Fruit fly (Drosophila melanogaster) whole organism, embryonic: Measurements from ENCODE around the gene wrm2.

Experiments
- Antp ChIP-seq: fragments of 200-800 bp; sonication (Bioruptor generic); optimal IDR thresholded peaks from 3 replicates; lab custom pipeline; 2016; ENCODE audit warnings: missing biosample characterization, missing genetic modification characterization
- Awh ChIP-seq: fragments of 200-800 bp; sonication (Bioruptor generic); IDR thresholded peaks from 2 replicates; pipeline ENCODE4, ENCODE4 v1.3.6; 2022; ENCODE audit warnings: missing biosample characterization, missing genetic modification characterization
- BEAF-32 ChIP-seq: fragments of 200-800 bp; sonication (Bioruptor generic); optimal IDR thresholded peaks from 3 replicates; lab custom pipeline; 2017; ENCODE audit warnings: missing biosample characterization, missing genetic modification characterization, mild to moderate bottlenecking, moderate library complexity, missing genetic modification reagents
- CG10267 ChIP-seq: fragments of 200-800 bp; sonication (Bioruptor generic); optimal IDR thresholded peaks from 2 replicates; lab custom pipeline; 2018; ENCODE audit warnings: missing biosample characterization, mild to moderate bottlenecking, missing genetic modification characterization, moderate library complexity
- CG10543 ChIP-seq: fragments of 200-800 bp; sonication (Bioruptor generic); optimal IDR thresholded peaks from 3 replicates; lab custom pipeline; 2017; ENCODE audit warnings: missing biosample characterization, mild to moderate bottlenecking, missing genetic modification characterization, moderate library complexity
- CG11247 ChIP-seq: fragments of 200-800 bp; sonication (Bioruptor generic); IDR thresholded peaks from 2 replicates; pipeline ENCODE4 v1.3.6; 2022; ENCODE audit warnings: missing biosample characterization, missing genetic modification characterization
- CG12071 ChIP-seq: fragments of 200-800 bp; sonication (Bioruptor generic); optimal IDR thresholded peaks from 3 replicates; lab custom pipeline; 2018; ENCODE audit warnings: missing biosample characterization, mild to moderate bottlenecking, missing genetic modification characterization
- CG13296 ChIP-seq: fragments of 200-800 bp; sonication (Bioruptor generic); optimal IDR thresholded peaks from 3 replicates; lab custom pipeline; 2018; ENCODE audit warnings: missing biosample characterization, mild to moderate bottlenecking, missing genetic modification characterization
- CG14710 ChIP-seq: fragments of 200-800 bp; sonication (Bioruptor generic); optimal IDR thresholded peaks from 3 replicates; lab custom pipeline; 2019; ENCODE audit warnings: missing biosample characterization, mild to moderate bottlenecking, missing genetic modification characterization, moderate library complexity
- CG1529 ChIP-seq: fragments of 200-800 bp; sonication (Bioruptor generic); optimal IDR thresholded peaks from 3 replicates; lab custom pipeline; 2018; ENCODE audit warnings: missing biosample characterization, missing genetic modification characterization
- CG17829 ChIP-seq: fragments of 200-800 bp; optimal IDR thresholded peaks from 2 replicates; lab custom pipeline; 2019; ENCODE audit warnings: missing biosample characterization, mild to moderate bottlenecking, missing genetic modification characterization, moderate library complexity
- CG3726 ChIP-seq: fragments of 200-800 bp; sonication (Bioruptor generic); IDR thresholded peaks from 3 replicates; pipeline ENCODE4, ENCODE4 v1.3.6; 2022; ENCODE audit warnings: missing biosample characterization, missing genetic modification characterization
- CG3995 ChIP-seq: fragments of 200-800 bp; sonication (Bioruptor generic); optimal IDR thresholded peaks from 3 replicates; lab custom pipeline; 2016; ENCODE audit warnings: missing biosample characterization, missing genetic modification characterization
- CG4707 ChIP-seq: fragments of 200-800 bp; sonication (Bioruptor generic); optimal IDR thresholded peaks from 2 replicates; lab custom pipeline; 2018; ENCODE audit warnings: missing biosample characterization, mild to moderate bottlenecking, missing genetic modification characterization, moderate library complexity
- CG4730 ChIP-seq: fragments of 200-800 bp; sonication (Bioruptor generic); IDR thresholded peaks from 2 replicates; pipeline ENCODE4 v1.3.6; 2022; ENCODE audit warnings: missing biosample characterization, missing genetic modification characterization
- CG8765 ChIP-seq: fragments of 200-800 bp; sonication (Bioruptor generic); IDR thresholded peaks from 2 replicates; pipeline ENCODE4 v1.3.6; 2022; ENCODE audit warnings: missing biosample characterization, missing genetic modification characterization
- CG8944 ChIP-seq: fragments of 200-800 bp; sonication (Bioruptor generic); optimal IDR thresholded peaks from 3 replicates; lab custom pipeline; 2016; ENCODE audit warnings: missing biosample characterization, missing genetic modification characterization
- CG9437 ChIP-seq: fragments of 200-800 bp; sonication (Bioruptor generic); optimal IDR thresholded peaks from 2 replicates; lab custom pipeline; 2018; ENCODE audit warnings: missing biosample characterization, mild to moderate bottlenecking, missing genetic modification characterization
- CG9932 ChIP-seq: fragments of 200-800 bp; sonication (Bioruptor generic); IDR thresholded peaks from 2 replicates; pipeline ENCODE4 v1.3.6; 2022; ENCODE audit warnings: missing biosample characterization, missing genetic modification characterization
- D19A ChIP-seq: fragments of 200-800 bp; optimal IDR thresholded peaks from 3 replicates; lab custom pipeline; 2019; ENCODE audit warnings: missing biosample characterization, mild to moderate bottlenecking, missing genetic modification characterization, moderate library complexity
- Deaf1 ChIP-seq: fragments of 200-800 bp; optimal IDR thresholded peaks from 3 replicates; lab custom pipeline; 2019; ENCODE audit warnings: missing biosample characterization, mild to moderate bottlenecking, missing genetic modification characterization, moderate library complexity
- Drgx ChIP-seq: fragments of 200-800 bp; sonication (Bioruptor generic); IDR thresholded peaks from 2 replicates; pipeline ENCODE4 v1.3.6; 2022; ENCODE audit warnings: missing biosample characterization, missing genetic modification characterization
- Ets97D ChIP-seq: fragments of 200-800 bp; sonication (Bioruptor generic); optimal IDR thresholded peaks from 3 replicates; lab custom pipeline; 2016; ENCODE audit warnings: missing biosample characterization, missing genetic modification characterization
- Gsc ChIP-seq: fragments of 200-800 bp; sonication (Bioruptor generic); IDR thresholded peaks from 2 replicates; pipeline ENCODE4 v1.3.6; 2022; ENCODE audit warnings: missing biosample characterization, missing genetic modification characterization
- HLH4C ChIP-seq: fragments of 200-800 bp; sonication (Bioruptor generic); IDR thresholded peaks from 3 replicates; pipeline ENCODE4 v1.3.6; 2022; ENCODE audit warnings: missing biosample characterization, missing genetic modification characterization; ENCODE audit not compliant: partially characterized antibody
- MBD-R2 ChIP-seq: fragments of 200-800 bp; sonication (Bioruptor generic); IDR thresholded peaks from 2 replicates; pipeline ENCODE4 v1.3.6; 2022; ENCODE audit warnings: missing biosample characterization, missing genetic modification characterization
- NFAT ChIP-seq: fragments of 200-800 bp; sonication (Bioruptor generic); IDR thresholded peaks from 2 replicates; pipeline ENCODE4 v1.3.6; 2022; ENCODE audit warnings: missing biosample characterization, missing genetic modification characterization
- NfI ChIP-seq: fragments of 200-800 bp; sonication (Bioruptor generic); optimal IDR thresholded peaks from 3 replicates; lab custom pipeline; 2018; ENCODE audit warnings: missing biosample characterization, mild to moderate bottlenecking, missing genetic modification characterization, moderate library complexity
- Oli ChIP-seq: fragments of 200-800 bp; sonication (Bioruptor generic); optimal IDR thresholded peaks from 2 replicates; lab custom pipeline; 2018; ENCODE audit warnings: missing biosample characterization, mild to moderate bottlenecking, missing genetic modification characterization, moderate library complexity
- Sin3A ChIP-seq: fragments of >200 bp; optimal IDR thresholded peaks from 2 replicates; lab custom pipeline; 2018
- bbx ChIP-seq: fragments of 200-800 bp; sonication (Bioruptor generic); IDR thresholded peaks from 2 replicates; pipeline ENCODE4 v1.3.6; 2022; ENCODE audit warnings: missing biosample characterization, missing genetic modification characterization; ENCODE audit not compliant: partially characterized antibody
- br ChIP-seq: fragments of >200 bp; optimal IDR thresholded peaks from 2 replicates; lab custom pipeline; 2017
- ci ChIP-seq: fragments of 200-800 bp; sonication (Bioruptor generic); IDR thresholded peaks from 3 replicates; pipeline ENCODE4 v1.3.6; 2022; ENCODE audit warnings: missing biosample characterization, missing genetic modification characterization
- cwo ChIP-seq: fragments of 200-800 bp; sonication (Bioruptor generic); optimal IDR thresholded peaks from 3 replicates; lab custom pipeline; 2017; ENCODE audit warnings: missing biosample characterization, missing genetic modification characterization, mild to moderate bottlenecking, moderate library complexity, missing genetic modification reagents
- disco-r ChIP-seq: fragments of 200-800 bp; sonication (Bioruptor generic); optimal IDR thresholded peaks from 2 replicates; lab custom pipeline; 2016; ENCODE audit warnings: missing biosample characterization, missing genetic modification characterization
- dmrt11E ChIP-seq: fragments of 200-800 bp; sonication (Bioruptor generic); optimal IDR thresholded peaks from 3 replicates; lab custom pipeline; 2018; ENCODE audit warnings: missing biosample characterization, mild to moderate bottlenecking, missing genetic modification characterization, moderate library complexity
- exex ChIP-seq: fragments of 200-800 bp; sonication (Bioruptor generic); optimal IDR thresholded peaks from 4 replicates; lab custom pipeline; 2018; ENCODE audit warnings: missing biosample characterization, mild to moderate bottlenecking, missing genetic modification characterization, moderate library complexity
- grau ChIP-seq: fragments of 200-800 bp; optimal IDR thresholded peaks from 3 replicates; lab custom pipeline; 2019; ENCODE audit warnings: missing biosample characterization, mild to moderate bottlenecking, missing genetic modification characterization, moderate library complexity
- gsb ChIP-seq: fragments of 200-800 bp; sonication (Bioruptor generic); IDR thresholded peaks from 2 replicates; pipeline ENCODE4 v1.3.6; 2022; ENCODE audit warnings: missing biosample characterization, missing genetic modification characterization
- insv ChIP-seq, 2 experiments: fragments of 200-800 bp; sonication (Bioruptor generic); optimal IDR thresholded peaks; 3 replicates each; lab custom pipeline; 2016 to 2018; ENCODE audit warnings: missing biosample characterization in 2 of 2, missing genetic modification characterization in 2 of 2
- lmd ChIP-seq: fragments of 200-800 bp; sonication (Bioruptor generic); IDR thresholded peaks from 2 replicates; pipeline ENCODE4 v1.3.6; 2022; ENCODE audit warnings: missing biosample characterization, missing genetic modification characterization
- odd ChIP-seq: fragments of 200-800 bp; sonication (Bioruptor generic); optimal IDR thresholded peaks from 2 replicates; lab custom pipeline; 2017; ENCODE audit warnings: missing biosample characterization, mild to moderate bottlenecking, missing genetic modification characterization
- pan ChIP-seq, 4 experiments: fragments of >200 bp in 3 of 4; fragments of 200-800 bp in 1 of 4; sonication (Bioruptor generic) in 1 of 4; optimal IDR thresholded peaks in 3 of 4; IDR thresholded peaks in 1 of 4; 2 replicates each; pipeline versions ENCODE4 v1.3.6 to Lab custom; 2017 to 2022; ENCODE audit warnings: missing biosample characterization in 2 of 4, missing genetic modification characterization in 2 of 4, mixed read lengths in 1 of 4
- run ChIP-seq: fragments of 200-800 bp; sonication (Bioruptor generic); optimal IDR thresholded peaks from 3 replicates; lab custom pipeline; 2018; ENCODE audit warnings: missing biosample characterization, mild to moderate bottlenecking, missing genetic modification characterization
- salm ChIP-seq: fragments of 200-800 bp; sonication (Bioruptor generic); optimal IDR thresholded peaks from 2 replicates; lab custom pipeline; 2018; ENCODE audit warnings: missing biosample characterization, mild to moderate bottlenecking, missing genetic modification characterization
- sd ChIP-seq: fragments of 200-800 bp; sonication (Bioruptor generic); optimal IDR thresholded peaks from 3 replicates; lab custom pipeline; 2018; ENCODE audit warnings: missing biosample characterization, mild to moderate bottlenecking, missing genetic modification characterization, moderate library complexity
- sens-2 ChIP-seq: fragments of 200-800 bp; sonication (Bioruptor generic); IDR thresholded peaks from 2 replicates; pipeline ENCODE4 v1.3.6; 2022; ENCODE audit warnings: missing biosample characterization, missing genetic modification characterization
- sob ChIP-seq: fragments of 200-800 bp; sonication (Bioruptor generic); IDR thresholded peaks from 2 replicates; pipeline ENCODE4 v1.3.6; 2022; ENCODE audit warnings: missing biosample characterization, missing genetic modification characterization
- trh ChIP-seq: fragments of 200-800 bp; sonication (Bioruptor generic); optimal IDR thresholded peaks from 2 replicates; lab custom pipeline; 2016; ENCODE audit warnings: missing biosample characterization, missing genetic modification characterization
- vvl ChIP-seq: fragments of 200-800 bp; sonication (Bioruptor generic); IDR thresholded peaks from 2 replicates; pipeline ENCODE4 v1.3.6; 2022; ENCODE audit warnings: missing biosample characterization, missing genetic modification characterization
- wek ChIP-seq: fragments of 200-800 bp; sonication (Bioruptor generic); optimal IDR thresholded peaks from 3 replicates; lab custom pipeline; 2018; ENCODE audit warnings: missing biosample characterization, mild to moderate bottlenecking, missing genetic modification characterization, moderate library complexity
- zf30C ChIP-seq: fragments of 200-800 bp; sonication (Bioruptor generic); optimal IDR thresholded peaks from 3 replicates; lab custom pipeline; 2018; ENCODE audit warnings: missing biosample characterization, mild to moderate bottlenecking, missing genetic modification characterization

Gene wrm2

DNA sequence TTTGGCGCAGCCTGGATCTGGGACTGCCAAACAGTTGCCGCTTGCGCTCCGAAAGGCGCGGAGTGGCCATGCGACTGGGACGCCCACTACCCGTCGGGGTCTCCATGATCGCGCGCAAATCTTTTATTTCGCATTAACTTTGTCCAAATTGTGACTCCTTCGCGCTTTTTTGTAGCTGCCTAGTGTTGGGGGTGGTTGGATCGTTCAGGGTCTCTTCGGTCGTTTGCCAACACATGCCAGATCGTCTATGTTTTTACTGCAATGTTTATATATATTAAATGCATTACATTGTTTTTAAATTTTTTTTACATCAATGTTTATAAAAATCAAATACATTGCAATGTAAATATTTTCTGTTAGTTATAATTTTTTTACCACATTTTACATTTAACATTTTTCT, 3.8 kb upstream of the wrm2 start (continued):
- TF ChIP-seq Deaf1, result no peak
- TF ChIP-seq exex (tag; lab: Kevin White, UChicago), result no peak
- no peak for TF ChIP-seq Awh
- no peak for TF ChIP-seq CG4730
- no peak for TF ChIP-seq CG14710 (tag; lab: Kevin White, UChicago)
- TF ChIP-seq CG10267 (tag; lab: Kevin White, UChicago), result peak; percentile 88
- TF ChIP-seq CG11247 (GFP tag; lab: Robert Waterston, UW), result 0 out of 2 replicates have a peak, but pooled peaks have one; percentile 16
- TF ChIP-seq ci, result 0 out of 3 replicates have a peak, but pooled peaks have one; percentile 20
- no peak for TF ChIP-seq sens-2 (GFP tag; lab: Robert Waterston, UW)
- TF ChIP-seq Gsc, result no peak
- TF ChIP-seq lmd (GFP tag; lab: Robert Waterston, UW), result no peak
- TF ChIP-seq CG8765, result no peak
- TF ChIP-seq Oli (tag; lab: Kevin White, UChicago), result no peak
- TF ChIP-seq grau (tag; lab: Kevin White, UChicago), result no peak
- no peak for TF ChIP-seq CG1529 (GFP tag; lab: Kevin White, UChicago)
- TF ChIP-seq BEAF-32 (GFP tag; lab: Kevin White, UChicago), result no peak
- TF ChIP-seq trh (GFP tag; lab: Kevin White, UChicago), result no peak
- TF ChIP-seq CG9932, result peak; percentile 40; the same call in 1 of the 2 replicates
- TF ChIP-seq Ets97D, result no peak
- no peak for TF ChIP-seq sd (tag; lab: Kevin White, UChicago)
- no peak for TF ChIP-seq gsb (GFP tag; lab: Robert Waterston, UW)
- TF ChIP-seq insv (GFP tag; optimal IDR thresholded peaks at IDR 0.05; lab: Kevin White, UChicago), result no peak
- peak; percentile 27; the same call in 1 of the 2 replicates for TF ChIP-seq bbx (GFP tag; lab: Robert Waterston, UW)
- no peak for TF ChIP-seq CG13296
- TF ChIP-seq odd (GFP tag; lab: Kevin White, UChicago), result no peak
- TF ChIP-seq CG3726 (GFP tag; lab: Robert Waterston, UW), result no peak
- TF ChIP-seq NfI (GFP tag; lab: Kevin White, UChicago), result no peak
- TF ChIP-seq salm (tag; lab: Kevin White, UChicago), result no peak
- no peak for TF ChIP-seq CG8944 (GFP tag; lab: Kevin White, UChicago)
- no peak for TF ChIP-seq CG4707 (GFP tag; lab: Kevin White, UChicago)
- no peak for TF ChIP-seq CG12071 (GFP tag; lab: Kevin White, UChicago)
- TF ChIP-seq HLH4C (GFP tag; lab: Robert Waterston, UW), result no peak
- peak; percentile 63 for TF ChIP-seq MBD-R2
- peak; percentile 65 for TF ChIP-seq CG3995 (GFP tag; lab: Kevin White, UChicago)
- TF ChIP-seq CG9437 (GFP tag; lab: Kevin White, UChicago), result no peak
- no peak for TF ChIP-seq CG17829 (tag; lab: Kevin White, UChicago)
- no peak for TF ChIP-seq CG10543 (GFP tag; lab: Kevin White, UChicago)
- peak; percentile 36; the same call in 1 of the 2 replicates for TF ChIP-seq NFAT
- no peak for TF ChIP-seq cwo (GFP tag; lab: Kevin White, UChicago)
- no peak for TF ChIP-seq disco-r
- TF ChIP-seq Drgx (GFP tag; lab: Robert Waterston, UW), result no peak
- no peak for TF ChIP-seq br (lab: Kevin White, UChicago)
- TF ChIP-seq dmrt11E (tag; lab: Kevin White, UChicago), result no peak
- TF ChIP-seq run, result no peak
- TF ChIP-seq vvl (GFP tag; lab: Robert Waterston, UW), result 0 out of 2 replicates have a peak, but pooled peaks have one; percentile 18
- no peak for TF ChIP-seq D19A
- no peak for TF ChIP-seq wek
- no peak for TF ChIP-seq pan (optimal IDR thresholded peaks at IDR 0.05; lab: Kevin White, UChicago)
- TF ChIP-seq pan (GFP tag; optimal IDR thresholded peaks at IDR 0.05 in 1 of 2, IDR thresholded peaks at IDR 0.05 in 1 of 2), result no peak
- TF ChIP-seq Antp (GFP tag; lab: Kevin White, UChicago), result no peak
- peak; percentile 12; the same call in 1 of the 2 replicates for TF ChIP-seq sob
- no peak for TF ChIP-seq zf30C (GFP tag; lab: Kevin White, UChicago)
- TF ChIP-seq Sin3A (lab: Kevin White, UChicago), result no peak
